Worm (Caenorhabditis elegans) whole organism, L2 larva: Measurements from ENCODE around the gene bli-2.

Source experiments
- C34F6.9 ChIP-seq: fragments of 150-350 bp; optimal IDR thresholded peaks from 2 replicates; lab custom pipeline; 2014; ENCODE audit warnings: missing biosample characterization, missing genetic modification characterization
- F13H6.1 ChIP-seq: sonication (generic microtip); optimal IDR thresholded peaks from 2 replicates; lab custom pipeline; 2016; ENCODE audit warnings: missing genetic modification characterization, missing compliant biosample characterization
- Y55F3AM.14 ChIP-seq: fragments of 200-800 bp; sonication (Bioruptor generic); optimal IDR thresholded peaks from 2 replicates; lab custom pipeline; 2018; ENCODE audit warnings: mild to moderate bottlenecking, missing genetic modification characterization, missing compliant biosample characterization
- alr-1 ChIP-seq: fragments of 150-350 bp; optimal IDR thresholded peaks from 2 replicates; lab custom pipeline; 2014; ENCODE audit warnings: missing biosample characterization, missing genetic modification characterization
- aly-2 ChIP-seq: fragments of 150-350 bp; optimal IDR thresholded peaks from 2 replicates; lab custom pipeline; 2014; ENCODE audit warnings: missing biosample characterization, missing genetic modification characterization
- ama-1 ChIP-seq: fragments of 150-350 bp; optimal IDR thresholded peaks from 2 replicates; lab custom pipeline; 2018; ENCODE audit warnings: inconsistent platforms
- blmp-1 ChIP-seq: sonication (generic microtip); optimal IDR thresholded peaks from 2 replicates; lab custom pipeline; 2017; ENCODE audit warnings: missing genetic modification characterization, mild to moderate bottlenecking, missing compliant biosample characterization, antibody characterized with exemption, moderate library complexity; ENCODE audit not compliant: insufficient read depth
- ceh-16 ChIP-seq: fragments of 150-350 bp; optimal IDR thresholded peaks from 2 replicates; lab custom pipeline; 2014; ENCODE audit warnings: missing biosample characterization, missing genetic modification characterization
- ceh-82 ChIP-seq: fragments of 150-350 bp; optimal IDR thresholded peaks from 2 replicates; lab custom pipeline; 2014; ENCODE audit warnings: missing biosample characterization, missing genetic modification characterization
- crh-2 ChIP-seq: sonication (generic microtip); optimal IDR thresholded peaks from 2 replicates; lab custom pipeline; 2017; ENCODE audit warnings: missing biosample characterization, missing genetic modification characterization
- egl-27 ChIP-seq: sonication (generic microtip); optimal IDR thresholded peaks from 3 replicates; lab custom pipeline; 2017; ENCODE audit warnings: missing biosample characterization, missing genetic modification reagents, missing genetic modification characterization
- elt-1 ChIP-seq: fragments of 150-350 bp; optimal IDR thresholded peaks from 2 replicates; lab custom pipeline; 2014; ENCODE audit warnings: missing biosample characterization, missing genetic modification characterization
- elt-3 ChIP-seq: sonication (generic microtip); optimal IDR thresholded peaks from 2 replicates; lab custom pipeline; 2017; ENCODE audit warnings: missing biosample characterization, missing genetic modification characterization
- fos-1 ChIP-seq: fragments of 150-350 bp; optimal IDR thresholded peaks from 2 replicates; lab custom pipeline; 2014; ENCODE audit warnings: missing biosample characterization, missing genetic modification characterization
- gmeb-1 ChIP-seq: fragments of 150-350 bp; optimal IDR thresholded peaks from 2 replicates; lab custom pipeline; 2014; ENCODE audit warnings: missing biosample characterization, missing genetic modification characterization
- lin-11 ChIP-seq: fragments of 150-350 bp; sonication (generic microtip); optimal IDR thresholded peaks from 2 replicates; lab custom pipeline; 2014; ENCODE audit warnings: missing biosample characterization, missing genetic modification characterization, inconsistent platforms, mixed read lengths
- lin-13 ChIP-seq: fragments of 150-350 bp; optimal IDR thresholded peaks from 2 replicates; lab custom pipeline; 2014; ENCODE audit warnings: missing biosample characterization, missing genetic modification reagents, missing genetic modification characterization
- lin-39 ChIP-seq: fragments of 150-350 bp; optimal IDR thresholded peaks from 2 replicates; lab custom pipeline; 2014; ENCODE audit warnings: missing biosample characterization, missing genetic modification reagents, missing genetic modification characterization
- lsy-2 ChIP-seq, 2 experiments: fragments of 150-350 bp in 1 of 2; sonication (generic microtip) in 1 of 2; optimal IDR thresholded peaks; 2 replicates each; lab custom pipeline; 2014 to 2017; ENCODE audit warnings: missing biosample characterization in 2 of 2, missing genetic modification characterization in 2 of 2
- mab-5 ChIP-seq: fragments of 150-350 bp; optimal IDR thresholded peaks from 2 replicates; lab custom pipeline; 2014; ENCODE audit warnings: missing biosample characterization, missing genetic modification characterization
- mbf-1 ChIP-seq: sonication (generic microtip); optimal IDR thresholded peaks from 2 replicates; lab custom pipeline; 2017; ENCODE audit warnings: missing biosample characterization, missing genetic modification characterization
- mdl-1 ChIP-seq, 2 experiments: fragments of 150-350 bp in 1 of 2; sonication (generic microtip) in 1 of 2; optimal IDR thresholded peaks; 2 replicates each; lab custom pipeline; 2017; ENCODE audit warnings: missing biosample characterization in 2 of 2, missing genetic modification characterization in 2 of 2
- nhr-129 ChIP-seq: fragments of 150-350 bp; optimal IDR thresholded peaks from 2 replicates; lab custom pipeline; 2014; ENCODE audit warnings: missing biosample characterization, missing genetic modification characterization
- nhr-21 ChIP-seq: fragments of 150-350 bp; optimal IDR thresholded peaks from 2 replicates; lab custom pipeline; 2014; ENCODE audit warnings: missing biosample characterization, missing genetic modification characterization
- nhr-23 ChIP-seq: fragments of 150-350 bp; optimal IDR thresholded peaks from 2 replicates; lab custom pipeline; 2014; ENCODE audit warnings: missing biosample characterization, missing genetic modification reagents, missing genetic modification characterization
- nhr-237 ChIP-seq: fragments of 150-350 bp; optimal IDR thresholded peaks from 2 replicates; lab custom pipeline; 2014; ENCODE audit warnings: missing biosample characterization, missing genetic modification characterization
- nhr-25 ChIP-seq: fragments of 150-350 bp; sonication (generic microtip); optimal IDR thresholded peaks from 3 replicates; lab custom pipeline; 2014; ENCODE audit warnings: missing biosample characterization, missing genetic modification characterization
- nhr-6 ChIP-seq: fragments of 150-350 bp; optimal IDR thresholded peaks from 2 replicates; lab custom pipeline; 2014; ENCODE audit warnings: missing biosample characterization, missing genetic modification characterization
- nhr-77 ChIP-seq: fragments of 150-350 bp; optimal IDR thresholded peaks from 2 replicates; lab custom pipeline; 2014; ENCODE audit warnings: missing biosample characterization, missing genetic modification characterization
- sem-4 ChIP-seq: fragments of 150-350 bp; optimal IDR thresholded peaks from 2 replicates; lab custom pipeline; 2014; ENCODE audit warnings: missing biosample characterization, missing genetic modification reagents, missing genetic modification characterization
- sma-3 ChIP-seq: sonication (generic microtip); optimal IDR thresholded peaks from 2 replicates; lab custom pipeline; 2016; ENCODE audit warnings: missing genetic modification reagents, missing genetic modification characterization, missing compliant biosample characterization
- sma-9 ChIP-seq, 2 experiments: fragments of 150-350 bp in 1 of 2; sonication (generic microtip) in 1 of 2; optimal IDR thresholded peaks; 2 replicates each; lab custom pipeline; 2014 to 2016; ENCODE audit warnings: missing genetic modification characterization in 2 of 2, mild to moderate bottlenecking in 1 of 2, missing biosample characterization in 1 of 2, missing compliant biosample characterization in 1 of 2, missing genetic modification reagents in 1 of 2, moderate library complexity in 1 of 2
- snpc-4 ChIP-seq: fragments of 150-350 bp; optimal IDR thresholded peaks from 2 replicates; lab custom pipeline; 2014; ENCODE audit warnings: missing biosample characterization, missing genetic modification characterization
- unc-39 ChIP-seq: fragments of 150-350 bp; optimal IDR thresholded peaks from 2 replicates; lab custom pipeline; 2014; ENCODE audit warnings: missing biosample characterization, missing genetic modification characterization
- ztf-1 ChIP-seq: fragments of 200-800 bp; sonication (Bioruptor generic); conservative IDR thresholded peaks from 2 replicates; pipeline ENCODE4 v1.3.6; 2022; ENCODE audit warnings: missing genetic modification characterization, missing compliant biosample characterization
- ztf-11 ChIP-seq: sonication (generic microtip); optimal IDR thresholded peaks from 2 replicates; lab custom pipeline; 2017; ENCODE audit warnings: missing biosample characterization, missing genetic modification characterization
- ztf-4 ChIP-seq: fragments of 150-350 bp; optimal IDR thresholded peaks from 2 replicates; lab custom pipeline; 2014; ENCODE audit warnings: missing biosample characterization, missing genetic modification characterization

bli-2 gene

DNA sequence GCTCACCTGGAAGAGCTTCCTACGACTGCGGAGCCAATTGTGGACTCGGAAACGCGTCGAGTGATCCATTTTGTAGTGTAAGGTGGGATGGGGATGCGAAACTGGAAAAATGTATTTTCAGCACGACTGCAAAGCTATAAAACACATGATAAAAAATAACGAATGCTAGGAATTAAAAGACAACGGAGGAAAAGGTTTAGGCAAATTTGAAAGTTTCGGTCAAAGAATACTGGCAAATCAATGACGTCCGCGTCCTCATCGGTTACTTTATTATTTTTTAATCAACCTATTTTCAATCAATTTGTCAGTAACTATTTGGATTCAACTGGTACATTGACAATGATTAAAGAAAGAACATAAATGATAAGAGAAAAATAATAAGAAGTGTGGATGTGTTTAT lies 44.5 kb downstream of the bli-2 start, which contains the start of gene C17G10.7:
C17G10.7 (minus strand) TSS at position 101 of the 400 bp plus-strand sequence.
- no peak for TF ChIP-seq ama-1 (lab: Kevin White, UChicago)
- no peak for TF ChIP-seq mdl-1 (tag; optimal IDR thresholded peaks at IDR 0.05; lab: Kevin White, UChicago)
- TF ChIP-seq sem-4: no peak
- TF ChIP-seq lin-11 (tag; lab: Kevin White, UChicago): no peak
- no peak for TF ChIP-seq egl-27 (tag; lab: Kevin White, UChicago)
- no peak for TF ChIP-seq mab-5 (tag; lab: Kevin White, UChicago)
- no peak for TF ChIP-seq lin-13 (GFP tag; lab: Kevin White, UChicago)
- TF ChIP-seq alr-1 (tag; lab: Kevin White, UChicago): no peak
- no peak for TF ChIP-seq gmeb-1 (tag; lab: Kevin White, UChicago)
- no peak for TF ChIP-seq unc-39
- no peak for TF ChIP-seq C34F6.9 (tag; lab: Kevin White, UChicago)
- no peak for TF ChIP-seq sma-9 (GFP tag; optimal IDR thresholded peaks at IDR 0.05; lab: Kevin White, UChicago)
- no peak for TF ChIP-seq sma-9 (tag; optimal IDR thresholded peaks at IDR 0.05; lab: Kevin White, UChicago)
- no peak for TF ChIP-seq aly-2 (tag; lab: Kevin White, UChicago)
- TF ChIP-seq ztf-4 (tag; lab: Kevin White, UChicago): no peak

DNA sequence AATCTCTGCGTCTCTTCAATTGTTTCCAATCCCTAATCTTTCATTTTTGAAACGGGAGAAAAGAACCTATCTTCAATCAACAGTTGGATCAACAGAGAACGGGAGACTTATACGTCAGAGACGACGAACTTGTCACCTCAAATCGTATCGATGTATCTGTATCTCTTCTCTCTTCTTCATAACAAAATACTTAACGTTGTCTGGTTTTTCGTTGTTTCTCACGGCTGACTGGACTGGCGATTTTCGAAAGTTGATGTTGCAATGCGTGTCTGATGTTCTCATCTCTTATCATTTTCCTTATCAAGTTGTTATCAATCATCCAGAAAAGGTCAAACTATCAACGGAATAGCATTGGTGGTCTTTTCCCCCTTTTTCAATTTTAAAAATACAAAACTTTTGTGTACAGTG lies 46.7 kb downstream of the bli-2 start:
- TF ChIP-seq lsy-2 (tag; optimal IDR thresholded peaks at IDR 0.05; lab: Kevin White, UChicago) (peak in 1 of 2 experiments; percentile 51), gmeb-1 (tag; lab: Kevin White, UChicago) (peak; percentile 61), nhr-129 (tag; lab: Kevin White, UChicago) (peak; percentile 79), aly-2 (tag; lab: Kevin White, UChicago) (no peak), sem-4 (peak; percentile 64), ceh-82 (tag; lab: Kevin White, UChicago) (no peak), sma-9 (GFP tag; optimal IDR thresholded peaks at IDR 0.05; lab: Kevin White, UChicago) (peak; percentile 97), sma-9 (tag; optimal IDR thresholded peaks at IDR 0.05; lab: Kevin White, UChicago) (peak; percentile 63), nhr-77 (tag; lab: Kevin White, UChicago) (no peak), mbf-1 (tag; lab: Kevin White, UChicago) (no peak), nhr-23 (no peak), crh-2 (tag; lab: Kevin White, UChicago) (peak; percentile 67), elt-1 (tag; lab: Kevin White, UChicago) (no peak), blmp-1 (tag; lab: Kevin White, UChicago) (peak; percentile 72), nhr-25 (tag; lab: Kevin White, UChicago) (peak; percentile 92), mdl-1 (tag; optimal IDR thresholded peaks at IDR 0.05; lab: Kevin White, UChicago) (peak; percentile 39 to 59), nhr-6 (peak; percentile 37), snpc-4 (tag; lab: Kevin White, UChicago) (no peak), elt-3 (no peak), alr-1 (tag; lab: Kevin White, UChicago) (no peak), C34F6.9 (tag; lab: Kevin White, UChicago) (peak; percentile 56), fos-1 (tag; lab: Kevin White, UChicago) (peak; percentile 86), Y55F3AM.14 (GFP tag; lab: Kevin White, UChicago) (peak; percentile 6), ztf-11 (tag; lab: Kevin White, UChicago) (no peak), egl-27 (tag; lab: Kevin White, UChicago) (peak; percentile 82), nhr-21 (tag; lab: Kevin White, UChicago) (peak; percentile 92), sma-3 (peak; percentile 92), ceh-16 (tag; lab: Kevin White, UChicago) (peak; percentile 20), F13H6.1 (peak; percentile 10), ztf-1 (no peak)

DNA sequence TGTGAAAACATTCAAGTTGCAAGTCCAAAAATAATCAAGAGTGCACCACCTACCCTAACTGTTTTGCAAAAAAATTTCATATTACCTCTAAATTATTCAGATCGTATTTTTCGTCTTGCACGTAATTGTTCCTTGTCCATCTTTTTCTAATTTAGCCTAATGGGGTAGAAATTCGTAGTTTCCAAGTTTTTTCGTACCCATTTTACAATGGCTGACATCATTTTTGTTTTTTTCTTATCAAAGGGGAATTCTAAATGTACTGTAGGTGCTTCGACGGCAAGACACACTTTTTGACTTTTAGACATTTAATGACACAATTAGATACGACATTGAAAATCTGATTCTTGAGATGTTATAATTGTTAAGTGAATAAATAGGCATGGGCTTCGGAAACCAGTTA lies 47.8 kb downstream of the bli-2 start:
- TF ChIP-seq nhr-23 (no peak), snpc-4 (tag; lab: Kevin White, UChicago) (no peak), alr-1 (tag; lab: Kevin White, UChicago) (no peak), aly-2 (tag; lab: Kevin White, UChicago) (no peak), sma-3 (no peak), lin-11 (tag; lab: Kevin White, UChicago) (no peak), ceh-16 (tag; lab: Kevin White, UChicago) (no peak), ceh-82 (tag; lab: Kevin White, UChicago) (no peak), mdl-1 (tag; optimal IDR thresholded peaks at IDR 0.05; lab: Kevin White, UChicago) (no peak), ztf-4 (tag; lab: Kevin White, UChicago) (no peak), nhr-77 (tag; lab: Kevin White, UChicago) (no peak), blmp-1 (tag; lab: Kevin White, UChicago) (no peak), lin-39 (tag; lab: Kevin White, UChicago) (no peak), mbf-1 (tag; lab: Kevin White, UChicago) (no peak), egl-27 (tag; lab: Kevin White, UChicago) (no peak), nhr-237 (tag; lab: Kevin White, UChicago) (no peak)
